Worm (Caenorhabditis elegans) whole organism, L4 larva: ENCODE data around the gene T05B4.10.

ENCODE experiments used
- T20F7.1 ChIP-seq: fragments of 200-800 bp; sonication (Bioruptor generic); optimal IDR thresholded peaks from 2 replicates; lab custom pipeline; 2018; ENCODE audit warnings: mild to moderate bottlenecking, missing genetic modification characterization, missing compliant biosample characterization
- T26A8.4 ChIP-seq: fragments of 200-800 bp; sonication (Bioruptor generic); IDR thresholded peaks from 2 replicates; pipeline ENCODE4 v1.3.6; 2022; ENCODE audit warnings: missing genetic modification characterization, missing compliant biosample characterization
- Y75B8A.6 ChIP-seq: fragments of 200-800 bp; sonication (Bioruptor generic); IDR thresholded peaks from 2 replicates; pipeline ENCODE4 v1.3.6; 2022; ENCODE audit warnings: missing genetic modification reagents, missing genetic modification characterization, missing compliant biosample characterization
- ceh-28 ChIP-seq: fragments of 150-350 bp; optimal IDR thresholded peaks from 2 replicates; lab custom pipeline; 2014; ENCODE audit warnings: missing biosample characterization, missing genetic modification reagents, missing genetic modification characterization
- ceh-32 ChIP-seq: sonication (generic microtip); optimal IDR thresholded peaks from 2 replicates; lab custom pipeline; 2016; ENCODE audit warnings: mild to moderate bottlenecking, missing genetic modification characterization, missing compliant biosample characterization; ENCODE audit not compliant: poor library complexity
- ceh-82 ChIP-seq: sonication (generic microtip); optimal IDR thresholded peaks from 2 replicates; lab custom pipeline; 2017; ENCODE audit warnings: missing biosample characterization, missing genetic modification characterization
- ces-1 ChIP-seq: fragments of 150-350 bp; sonication (generic microtip); optimal IDR thresholded peaks from 4 replicates; lab custom pipeline; 2014; ENCODE audit warnings: missing biosample characterization, missing genetic modification reagents, missing genetic modification characterization
- cey-2 ChIP-seq: sonication (generic microtip); optimal IDR thresholded peaks from 3 replicates; lab custom pipeline; 2017; ENCODE audit warnings: missing genetic modification characterization, mild to moderate bottlenecking, missing compliant biosample characterization, antibody characterized with exemption, borderline replicate concordance; ENCODE audit not compliant: insufficient read depth
- ctbp-1 ChIP-seq: fragments of 200-800 bp; sonication (Bioruptor generic); IDR thresholded peaks from 2 replicates; pipeline ENCODE4 v1.3.6; 2022; ENCODE audit warnings: missing genetic modification reagents, missing genetic modification characterization, missing compliant biosample characterization
- daf-19 ChIP-seq: fragments of 200-800 bp; sonication (Bioruptor generic); conservative IDR thresholded peaks from 2 replicates; pipeline ENCODE4 v1.3.6; 2022; ENCODE audit warnings: missing genetic modification characterization, missing compliant biosample characterization
- daf-8 ChIP-seq: fragments of 200-800 bp; sonication (Bioruptor generic); IDR thresholded peaks from 2 replicates; pipeline ENCODE4 v1.3.6; 2022; ENCODE audit warnings: missing genetic modification characterization, missing compliant biosample characterization
- dmd-6 ChIP-seq: fragments of 200-800 bp; sonication (Bioruptor generic); IDR thresholded peaks from 2 replicates; pipeline ENCODE4 v1.3.6; 2022; ENCODE audit warnings: missing genetic modification reagents, missing genetic modification characterization, missing compliant biosample characterization
- dve-1 ChIP-seq: sonication (generic microtip); optimal IDR thresholded peaks from 2 replicates; lab custom pipeline; 2017; ENCODE audit warnings: antibody characterized with exemption, mild to moderate bottlenecking, missing genetic modification characterization, missing compliant biosample characterization; ENCODE audit not compliant: insufficient read depth
- egl-43 ChIP-seq: fragments of 200-800 bp; sonication (Bioruptor generic); IDR thresholded peaks from 2 replicates; pipeline ENCODE4 v1.3.6; 2022; ENCODE audit warnings: missing genetic modification reagents, missing genetic modification characterization, missing compliant biosample characterization
- hif-1 ChIP-seq, 2 experiments: sonication (generic microtip); optimal IDR thresholded peaks; 2 replicates each; lab custom pipeline; 2016 to 2017; ENCODE audit warnings: missing compliant biosample characterization in 2 of 2, missing genetic modification characterization in 2 of 2, missing genetic modification reagents in 2 of 2, missing genotype in 2 of 2, mild to moderate bottlenecking in 1 of 2
- hmg-1.1 ChIP-seq: fragments of 200-800 bp; sonication (Bioruptor generic); IDR thresholded peaks from 2 replicates; pipeline ENCODE4 v1.3.6; 2022; ENCODE audit warnings: missing genetic modification reagents, missing genetic modification characterization, missing compliant biosample characterization
- lin-1 ChIP-seq: fragments of 200-800 bp; sonication (Bioruptor generic); IDR thresholded peaks from 2 replicates; pipeline ENCODE4 v1.3.6; 2022; ENCODE audit warnings: missing genetic modification reagents, missing genetic modification characterization, missing compliant biosample characterization
- lin-38 ChIP-seq: fragments of 200-800 bp; sonication (Bioruptor generic); IDR thresholded peaks from 2 replicates; pipeline ENCODE4 v1.3.6; 2022; ENCODE audit warnings: missing genetic modification reagents, missing genetic modification characterization, missing compliant biosample characterization
- lin-39 ChIP-seq: fragments of 150-350 bp; optimal IDR thresholded peaks from 2 replicates; lab custom pipeline; 2014; ENCODE audit warnings: missing biosample characterization, missing genetic modification reagents, missing genetic modification characterization
- lsy-2 ChIP-seq, 2 experiments: fragments of 150-350 bp in 1 of 2; sonication (generic microtip) in 1 of 2; optimal IDR thresholded peaks; 2 replicates each; lab custom pipeline; 2014 to 2017; ENCODE audit warnings: missing biosample characterization in 2 of 2, missing genetic modification characterization in 2 of 2
- madf-5 ChIP-seq, 2 experiments: fragments of 200-800 bp; sonication (Bioruptor generic); IDR thresholded peaks; 2 replicates each; pipeline ENCODE4 v1.3.6; 2022; ENCODE audit warnings: missing compliant biosample characterization in 2 of 2, missing genetic modification characterization in 2 of 2
- mdl-1 ChIP-seq, 2 experiments: fragments of 150-350 bp in 1 of 2; sonication (generic microtip) in 1 of 2; optimal IDR thresholded peaks; 2 replicates each; lab custom pipeline; 2014 to 2017; ENCODE audit warnings: missing biosample characterization in 2 of 2, missing genetic modification characterization in 2 of 2
- mdt-29 ChIP-seq: fragments of 200-800 bp; sonication (Bioruptor generic); IDR thresholded peaks from 2 replicates; pipeline ENCODE4 v1.3.6; 2022; ENCODE audit warnings: missing genetic modification reagents, missing genetic modification characterization, missing compliant biosample characterization
- mxl-2 ChIP-seq: fragments of 200-800 bp; sonication (Bioruptor generic); conservative IDR thresholded peaks from 2 replicates; pipeline ENCODE4 v1.3.6; 2022; ENCODE audit warnings: missing genetic modification reagents, missing genetic modification characterization, missing compliant biosample characterization
- mxl-3 ChIP-seq: fragments of 200-800 bp; sonication (Bioruptor generic); optimal IDR thresholded peaks from 2 replicates; lab custom pipeline; 2018; ENCODE audit warnings: mild to moderate bottlenecking, missing genetic modification characterization, missing compliant biosample characterization
- nhr-102 ChIP-seq: sonication (generic microtip); optimal IDR thresholded peaks from 2 replicates; lab custom pipeline; 2016; ENCODE audit warnings: mild to moderate bottlenecking, missing genetic modification characterization, moderate library complexity, missing compliant biosample characterization
- nhr-111 ChIP-seq: fragments of 200-800 bp; sonication (Bioruptor generic); optimal IDR thresholded peaks from 2 replicates; lab custom pipeline; 2018; ENCODE audit warnings: mild to moderate bottlenecking, missing genetic modification characterization, missing compliant biosample characterization
- nhr-25 ChIP-seq: sonication (generic microtip); optimal IDR thresholded peaks from 2 replicates; lab custom pipeline; 2017; ENCODE audit warnings: missing genetic modification characterization, mild to moderate bottlenecking, missing compliant biosample characterization, antibody characterized with exemption, moderate library complexity, borderline replicate concordance; ENCODE audit not compliant: insufficient read depth
- nhr-41 ChIP-seq: fragments of 200-800 bp; sonication (Bioruptor generic); IDR thresholded peaks from 2 replicates; pipeline ENCODE4 v1.3.6; 2022; ENCODE audit warnings: missing genetic modification reagents, missing genetic modification characterization, missing compliant biosample characterization
- nhr-42 ChIP-seq: fragments of 200-800 bp; sonication (Bioruptor generic); IDR thresholded peaks from 2 replicates; pipeline ENCODE4 v1.3.6; 2022; ENCODE audit warnings: missing genetic modification characterization, missing compliant biosample characterization
- nhr-48 ChIP-seq: sonication (generic microtip); optimal IDR thresholded peaks from 2 replicates; lab custom pipeline; 2016; ENCODE audit warnings: mild to moderate bottlenecking, missing genetic modification characterization, missing compliant biosample characterization
- nhr-77 ChIP-seq: fragments of 150-350 bp; optimal IDR thresholded peaks from 2 replicates; lab custom pipeline; 2014; ENCODE audit warnings: missing biosample characterization, missing genetic modification characterization
- pha-4 ChIP-seq, 2 experiments: fragments of 150-350 bp in 1 of 2; fragments of 200-800 bp in 1 of 2; sonication (Bioruptor generic) in 1 of 2; IDR thresholded peaks in 1 of 2; optimal IDR thresholded peaks in 1 of 2; 2 replicates each; pipeline versions ENCODE4 v1.3.6 to Lab custom; 2014 to 2022; ENCODE audit warnings: missing genetic modification characterization in 2 of 2, missing genetic modification reagents in 2 of 2, missing biosample characterization in 1 of 2, missing compliant biosample characterization in 1 of 2
- php-3 ChIP-seq: fragments of 200-800 bp; sonication (Bioruptor generic); IDR thresholded peaks from 2 replicates; pipeline ENCODE4 v1.3.6; 2022; ENCODE audit warnings: missing genetic modification reagents, missing genetic modification characterization, missing compliant biosample characterization
- unc-62 ChIP-seq, 3 experiments: fragments of 150-350 bp in 1 of 3; sonication (generic microtip); optimal IDR thresholded peaks in 2 of 3; peaks in 1 of 3; 1 replicate in 1 of 3; 2 replicates in 2 of 3; lab custom pipeline; 2014 to 2017; ENCODE audit warnings: missing biosample characterization in 3 of 3, missing genetic modification characterization in 3 of 3, missing genetic modification reagents in 3 of 3, missing genotype in 1 of 3
- vab-7 ChIP-seq: fragments of 200-800 bp; sonication (Bioruptor generic); IDR thresholded peaks from 2 replicates; pipeline ENCODE4 v1.3.6; 2022; ENCODE audit warnings: missing genetic modification reagents, missing genetic modification characterization, missing compliant biosample characterization
- zip-2 ChIP-seq: fragments of 150-350 bp; optimal IDR thresholded peaks from 2 replicates; lab custom pipeline; 2014; ENCODE audit warnings: missing biosample characterization, missing genetic modification characterization

The T05B4.10 gene

ce11 chrV:4143034-4143433, 22.5 kb upstream of the T05B4.10 start (continued):
- TF ChIP-seq pha-4 (GFP tag; IDR thresholded peaks at IDR 0.05; lab: Robert Waterston, UW): peak; percentile 27; the same call in 1 of the 2 replicates
- TF ChIP-seq pha-4 (tag; optimal IDR thresholded peaks at IDR 0.05; lab: Kevin White, UChicago): peak; percentile 29
- no peak for TF ChIP-seq lin-1 (GFP tag; lab: Robert Waterston, UW)
- TF ChIP-seq dve-1 (tag; lab: Kevin White, UChicago): peak; percentile 90
- TF ChIP-seq unc-62 (GFP tag; optimal IDR thresholded peaks at IDR 0.05 in 1 of 2; lab: Kevin White, UChicago): no peak
- no peak for TF ChIP-seq unc-62 (tag; optimal IDR thresholded peaks at IDR 0.05; lab: Kevin White, UChicago)
- TF ChIP-seq cey-2 (tag; lab: Kevin White, UChicago): no peak
- no peak for TF ChIP-seq ceh-32
- TF ChIP-seq nhr-41 (GFP tag; lab: Robert Waterston, UW): no peak
- peak; percentile 59 for TF ChIP-seq nhr-77 (tag; lab: Kevin White, UChicago)
- TF ChIP-seq nhr-42 (GFP tag; lab: Robert Waterston, UW): peak; percentile 57; the same call in 1 of the 2 replicates
- no peak for TF ChIP-seq madf-5 (GFP tag; IDR thresholded peaks at IDR 0.05; lab: Robert Waterston, UW)
- TF ChIP-seq mxl-3 (GFP tag; lab: Kevin White, UChicago): peak; percentile 44
- no peak for TF ChIP-seq daf-19
- TF ChIP-seq T26A8.4 (GFP tag; lab: Robert Waterston, UW): peak; percentile 30; the same call in 1 of the 2 replicates
- TF ChIP-seq ctbp-1 (GFP tag; lab: Robert Waterston, UW): 0 out of 2 replicates have a peak, but pooled peaks have one; percentile 20
- TF ChIP-seq mdt-29 (GFP tag; lab: Robert Waterston, UW): no peak
- TF ChIP-seq lsy-2 (tag; optimal IDR thresholded peaks at IDR 0.05; lab: Kevin White, UChicago): peak in 1 of 2 experiments; percentile 87
- TF ChIP-seq mdl-1 (tag; optimal IDR thresholded peaks at IDR 0.05; lab: Kevin White, UChicago): peak in 1 of 2 experiments; percentile 51
- peak in 1 of 2 experiments; percentile 83 for TF ChIP-seq hif-1 (tag; optimal IDR thresholded peaks at IDR 0.05; lab: Kevin White, UChicago)
- no peak for TF ChIP-seq daf-8 (GFP tag; lab: Robert Waterston, UW)
- no peak for TF ChIP-seq vab-7 (GFP tag; lab: Robert Waterston, UW)
- peak; percentile 63; the same call in 1 of the 2 replicates for TF ChIP-seq php-3
- TF ChIP-seq Y75B8A.6 (GFP tag; lab: Robert Waterston, UW): no peak
- TF ChIP-seq nhr-48 (tag; lab: Kevin White, UChicago): peak; percentile 36
- TF ChIP-seq lin-39: no peak
- TF ChIP-seq zip-2 (tag; lab: Kevin White, UChicago): peak; percentile 21
- peak; percentile 58 for TF ChIP-seq dmd-6 (GFP tag; lab: Robert Waterston, UW)
- peak; percentile 23 for TF ChIP-seq nhr-102 (tag; lab: Kevin White, UChicago)
- TF ChIP-seq nhr-111 (GFP tag; lab: Kevin White, UChicago): no peak
- peak; percentile 94 for TF ChIP-seq lin-38 (GFP tag; lab: Robert Waterston, UW)
- peak; percentile 18 for TF ChIP-seq ceh-28
- TF ChIP-seq, all 104 proteins: peak for 35

ce11 chrV:4138688-4139087, 18.2 kb upstream of the T05B4.10 start, which contains the start of gene lgc-29:
lgc-29 (plus strand) TSS chrV:4138988.
- no peak for TF ChIP-seq lin-39
- no peak for TF ChIP-seq egl-43 (GFP tag; lab: Robert Waterston, UW)
- no peak for TF ChIP-seq dmd-6 (GFP tag; lab: Robert Waterston, UW)
- no peak for TF ChIP-seq hmg-1.1 (GFP tag; lab: Robert Waterston, UW)
- no peak for TF ChIP-seq nhr-25
- TF ChIP-seq ceh-82: no peak
- no peak for TF ChIP-seq ces-1 (GFP tag; lab: Kevin White, UChicago)
- no peak for TF ChIP-seq mxl-2 (GFP tag; lab: Robert Waterston, UW)
- no peak for TF ChIP-seq T20F7.1 (GFP tag; lab: Kevin White, UChicago)
